Worm (Caenorhabditis elegans): ENCODE measurements around the gene F36H12.4.
"Not testable (repeated sequence)": the region's sequence is repeated elsewhere in the genome, so short reads cannot be mapped to it uniquely, and the experiment has no call there.

- TF ChIP-seq lsy-2 (tag; optimal IDR thresholded peaks at IDR 0.05); aly-2 (tag; optimal IDR thresholded peaks at IDR 0.05); lin-39 (tag; optimal IDR thresholded peaks at IDR 0.05); efl-3 (GFP tag; optimal IDR thresholded peaks at IDR 0.05): not testable (repeated sequence)
Measured at ce11 chrIV:5254678-5255077, 14.2 kb upstream of the F36H12.4 start, which contains the start of gene F36H12.10.
